Worm (Caenorhabditis elegans): ENCODE results near the gene T26H5.8.

The T26H5.8 gene

ce11 chrV:15432457-15432856, at the start of gene T26H5.8:
T26H5.8 (minus strand) TSS chrV:15432726.
- no peak for TF ChIP-seq dao-5 (tag; optimal IDR thresholded peaks at IDR 0.05)
- peak; percentile 34 for TF ChIP-seq W03F9.2 (tag; optimal IDR thresholded peaks at IDR 0.05)

DNA sequence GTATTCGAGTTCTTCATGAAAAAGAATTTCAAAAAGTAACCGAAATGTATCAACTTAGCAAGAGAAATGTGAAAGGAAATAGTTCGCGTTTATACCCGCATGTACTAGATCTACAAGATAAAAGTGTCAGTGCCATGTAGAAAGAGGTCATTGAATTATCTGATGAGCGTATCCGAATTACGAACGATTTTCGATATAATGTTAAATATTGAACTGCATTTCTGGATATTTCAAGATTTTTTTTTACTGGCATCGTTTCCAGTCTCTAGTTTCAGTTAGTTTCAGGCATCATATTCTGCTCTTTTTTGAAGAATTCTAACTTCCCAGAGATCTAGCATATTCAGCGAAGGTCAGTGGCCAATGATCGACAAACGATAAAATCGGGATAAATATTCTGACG, 48.8 kb upstream of the T26H5.8 start, which contains the start of gene nhr-150:
nhr-150 (minus strand) TSS at position 92 of the 400 bp plus-strand sequence.
- TF ChIP-seq W03F9.2 (tag; optimal IDR thresholded peaks at IDR 0.05): no peak

DNA sequence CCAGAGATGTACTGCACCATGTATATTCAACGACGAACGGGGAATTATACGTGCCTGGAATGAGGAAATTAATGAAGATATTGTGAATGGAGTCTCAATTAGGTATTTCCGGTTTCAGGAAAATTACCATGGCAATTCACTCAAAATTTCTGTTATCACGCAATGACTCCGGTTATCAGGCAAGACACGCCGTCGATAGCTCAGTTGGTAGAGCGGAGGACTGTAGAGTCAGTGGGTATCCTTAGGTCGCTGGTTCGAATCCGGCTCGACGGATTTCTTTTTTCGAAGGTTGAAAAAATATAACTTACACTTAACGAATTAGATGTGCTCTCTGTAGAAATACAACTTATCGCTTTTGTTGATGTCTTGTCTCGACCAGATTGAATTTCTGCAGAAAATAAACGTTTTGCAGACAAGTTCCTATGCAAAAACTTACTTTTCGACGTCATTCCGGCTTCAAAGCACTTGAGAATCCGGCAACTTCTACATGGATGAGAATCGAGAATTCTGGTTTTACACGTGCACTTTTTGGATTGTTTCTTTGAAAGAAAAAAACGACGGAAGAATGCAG, 48.1 kb upstream of the T26H5.8 start:
- TF ChIP-seq W03F9.2 (tag; optimal IDR thresholded peaks at IDR 0.05) (no peak), him-1 (tag; optimal IDR thresholded peaks at IDR 0.05) (no peak), dao-5 (tag; optimal IDR thresholded peaks at IDR 0.05) (no peak)

DNA sequence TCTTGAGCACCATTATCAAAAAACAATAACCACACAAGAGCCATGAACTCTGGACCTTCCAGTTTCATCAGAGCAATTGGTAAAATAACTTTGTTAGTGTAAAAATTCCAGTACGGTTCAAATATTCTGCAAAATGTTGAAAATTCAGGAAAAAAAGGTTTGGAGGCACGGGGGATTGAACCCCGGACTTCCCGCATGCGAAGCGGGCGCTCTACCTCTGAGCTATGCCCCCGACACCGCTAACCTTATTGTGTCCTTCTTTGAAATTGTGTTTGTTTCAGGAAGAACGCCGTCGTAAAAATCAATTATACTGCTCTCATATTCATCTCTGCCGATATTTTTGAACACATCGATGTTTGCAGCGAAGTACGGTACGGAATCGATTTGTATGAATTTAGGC, 47.3 kb upstream of the T26H5.8 start:
- no peak for TF ChIP-seq dao-5 (tag; optimal IDR thresholded peaks at IDR 0.05)
- no peak for TF ChIP-seq him-1 (tag; optimal IDR thresholded peaks at IDR 0.05)
- no peak for TF ChIP-seq W03F9.2 (tag; optimal IDR thresholded peaks at IDR 0.05)

ce11 chrV:15479107-15479506, 46.6 kb upstream of the T26H5.8 start:
- no peak for TF ChIP-seq W03F9.2 (tag; optimal IDR thresholded peaks at IDR 0.05)
- no peak for TF ChIP-seq him-1 (tag; optimal IDR thresholded peaks at IDR 0.05)
- no peak for TF ChIP-seq dao-5 (tag; optimal IDR thresholded peaks at IDR 0.05)

DNA sequence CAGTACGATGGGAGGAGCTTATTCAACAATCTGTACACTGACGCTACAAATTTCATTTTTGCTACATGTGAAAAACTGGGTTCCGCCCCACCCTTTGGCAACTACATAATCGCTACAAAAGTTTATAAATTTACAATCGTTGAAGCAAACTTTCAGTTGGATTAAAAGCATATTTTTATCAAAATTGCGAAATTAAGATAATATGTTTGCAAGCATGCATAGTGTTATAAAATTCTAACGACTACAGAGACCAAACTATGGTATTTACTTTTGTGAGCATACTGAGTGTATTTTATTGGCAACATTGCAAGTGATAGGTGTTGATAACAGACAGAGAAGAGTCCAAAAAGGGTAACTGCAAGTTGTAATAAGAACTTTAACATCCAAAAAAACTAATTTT, 46.1 kb upstream of the T26H5.8 start, which contains the start of gene C06B8.2:
C06B8.2 (minus strand) TSS at position 153 of the 400 bp plus-strand sequence.
- TF ChIP-seq W03F9.2 (tag; optimal IDR thresholded peaks at IDR 0.05) (no peak), him-1 (tag; optimal IDR thresholded peaks at IDR 0.05) (no peak), dao-5 (tag; optimal IDR thresholded peaks at IDR 0.05) (no peak)

DNA sequence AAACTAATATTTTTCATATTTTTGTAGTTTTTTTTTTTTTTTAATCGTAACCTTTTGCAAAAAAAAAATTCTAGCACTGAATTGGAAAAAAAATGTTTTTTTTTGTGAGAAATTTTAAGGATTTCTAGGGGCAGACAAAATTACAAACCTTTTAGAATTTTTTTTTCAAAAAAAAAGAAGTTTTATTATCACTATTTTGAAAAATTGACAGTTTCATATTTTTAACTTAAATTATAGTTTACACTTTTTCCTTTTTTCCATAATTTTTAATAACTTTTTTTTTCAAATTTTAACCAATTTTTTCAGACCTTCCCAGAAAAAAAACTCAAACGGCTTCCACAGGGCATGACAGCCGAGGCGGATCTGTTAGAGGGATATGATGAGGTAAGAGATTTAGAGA, 38.5 kb upstream of the T26H5.8 start, which contains the start of gene dpf-1:
dpf-1 (plus strand) TSS at position 301 of the 400 bp plus-strand sequence.
- no peak for TF ChIP-seq W03F9.2 (tag; optimal IDR thresholded peaks at IDR 0.05)
- no peak for TF ChIP-seq dao-5 (tag; optimal IDR thresholded peaks at IDR 0.05)
- no peak for TF ChIP-seq him-1 (tag; optimal IDR thresholded peaks at IDR 0.05)

DNA sequence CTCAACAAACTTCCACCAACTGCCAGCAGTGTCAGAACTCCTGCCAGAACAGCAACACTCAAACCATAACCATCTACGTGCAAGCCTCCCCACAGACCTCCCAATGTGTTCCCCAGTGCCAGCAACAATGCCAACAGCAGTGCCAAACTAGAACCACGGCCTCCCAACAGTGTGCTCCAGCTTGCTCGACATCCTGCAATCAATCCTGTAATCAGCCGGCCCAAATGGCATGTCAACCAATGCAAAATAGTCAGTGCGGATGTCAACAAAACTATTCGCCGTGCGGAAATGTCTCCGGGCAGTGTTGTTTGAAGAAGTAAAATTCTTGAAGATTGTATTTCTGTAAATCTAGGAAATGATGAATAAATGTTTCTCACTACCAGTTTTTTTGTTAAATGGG, 34.2 kb upstream of the T26H5.8 start:
- TF ChIP-seq W03F9.2 (tag; optimal IDR thresholded peaks at IDR 0.05) (no peak), him-1 (tag; optimal IDR thresholded peaks at IDR 0.05) (no peak), dao-5 (tag; optimal IDR thresholded peaks at IDR 0.05) (no peak)

DNA sequence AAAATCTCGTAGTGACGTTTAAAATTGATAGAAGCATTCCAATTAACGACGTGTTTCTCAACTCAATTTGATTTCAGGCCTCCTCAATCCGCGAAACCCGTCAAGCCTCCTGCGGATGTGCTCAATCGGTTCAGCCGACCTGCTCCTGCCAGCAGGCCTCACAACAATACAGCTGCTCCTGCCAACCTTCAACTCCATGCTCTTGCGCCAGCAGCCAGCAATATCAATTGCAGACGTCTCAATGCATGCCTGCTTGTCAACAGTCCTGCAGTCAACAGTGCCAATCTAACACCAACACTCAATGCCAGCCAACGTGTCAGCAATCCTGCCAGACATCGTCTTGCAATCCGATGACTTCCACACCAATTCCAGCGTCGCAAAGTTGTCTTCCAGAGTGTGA, 33.5 kb upstream of the T26H5.8 start:
- TF ChIP-seq dao-5 (tag; optimal IDR thresholded peaks at IDR 0.05): no peak

- peak; percentile 92 for TF ChIP-seq him-1 (tag; optimal IDR thresholded peaks at IDR 0.05)
- TF ChIP-seq W03F9.2 (tag; optimal IDR thresholded peaks at IDR 0.05): peak; percentile 71
- peak; percentile 87 for TF ChIP-seq dao-5 (tag; optimal IDR thresholded peaks at IDR 0.05)
These were observed 32.7 kb upstream of the T26H5.8 start, which contains the start of gene pqn-71 for ce11 chrV:15465032-15465727. pqn-71 (plus strand) TSS chrV:15465677.

DNA sequence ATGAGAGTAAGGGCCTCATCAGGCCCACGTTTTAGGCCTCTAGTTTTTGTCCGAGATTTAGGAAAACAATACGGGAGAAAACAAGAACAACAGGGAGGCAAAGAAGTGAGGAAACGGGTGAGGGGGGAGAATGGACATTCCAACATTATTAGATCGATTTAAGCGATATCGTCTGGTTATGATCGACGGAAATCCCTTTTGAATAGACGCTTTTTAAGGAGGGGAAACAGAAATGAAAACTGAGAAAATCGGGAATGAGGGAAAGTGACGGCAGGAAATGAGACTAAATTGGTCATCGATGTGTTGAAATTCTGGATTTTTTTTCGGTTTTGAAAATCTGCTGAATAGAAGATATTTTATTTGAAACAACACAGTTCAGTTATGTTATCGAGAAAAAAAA, 31.9 kb upstream of the T26H5.8 start, which contains the start of gene rocf-1:
rocf-1 (minus strand) TSS at position 101 of the 400 bp plus-strand sequence.
- TF ChIP-seq him-1 (tag; optimal IDR thresholded peaks at IDR 0.05) (no peak), W03F9.2 (tag; optimal IDR thresholded peaks at IDR 0.05) (no peak), dao-5 (tag; optimal IDR thresholded peaks at IDR 0.05) (no peak)

- no peak for TF ChIP-seq dao-5 (tag; optimal IDR thresholded peaks at IDR 0.05)
- no peak for TF ChIP-seq W03F9.2 (tag; optimal IDR thresholded peaks at IDR 0.05)
- TF ChIP-seq him-1 (tag; optimal IDR thresholded peaks at IDR 0.05): no peak
These were observed 26.6 kb upstream of the T26H5.8 start, which contains the start of gene str-71 for ce11 chrV:15459088-15459487. str-71 (minus strand) TSS chrV:15459188.

DNA sequence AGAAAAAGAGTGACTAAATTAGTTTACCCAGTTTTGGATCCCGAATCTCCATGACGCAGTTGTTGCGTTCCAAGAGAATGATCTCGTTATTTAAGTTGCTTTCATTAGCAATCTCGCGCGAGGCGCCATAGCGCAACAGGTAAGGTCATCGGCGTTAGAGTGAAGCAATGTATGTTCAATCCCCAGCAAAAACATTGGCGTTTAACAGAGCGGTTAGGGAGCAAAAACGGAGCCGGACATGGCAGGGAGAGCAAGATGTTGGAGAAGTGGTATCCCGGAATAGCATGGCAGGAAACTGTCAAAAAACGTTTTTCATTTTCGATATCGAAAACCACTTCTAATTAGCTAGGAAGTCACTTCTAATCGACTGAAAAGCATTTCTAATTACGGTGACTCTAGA, 21.8 kb upstream of the T26H5.8 start:
- no peak for TF ChIP-seq W03F9.2 (tag; optimal IDR thresholded peaks at IDR 0.05)
- TF ChIP-seq him-1 (tag; optimal IDR thresholded peaks at IDR 0.05): no peak
- TF ChIP-seq dao-5 (tag; optimal IDR thresholded peaks at IDR 0.05): no peak

DNA sequence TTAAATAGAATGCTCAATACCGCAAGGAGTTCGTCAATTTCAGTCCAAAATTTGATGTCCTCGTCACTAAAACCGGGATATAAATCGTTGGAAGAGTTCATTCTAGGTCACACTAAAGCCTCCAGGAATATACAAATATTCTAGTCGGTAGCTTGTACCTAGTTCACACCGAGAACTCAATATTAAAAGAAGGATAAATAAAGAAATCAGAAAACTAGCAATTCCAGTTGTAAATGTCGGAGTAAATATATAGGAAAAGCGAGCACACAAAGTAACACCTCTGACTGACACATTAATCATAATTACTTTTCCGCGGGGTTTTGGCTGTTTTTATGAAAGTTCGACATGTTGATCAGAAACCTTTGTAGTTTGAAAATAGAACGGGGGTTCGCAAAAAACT, 18.9 kb upstream of the T26H5.8 start, which contains the start of gene srw-33:
srw-33 (minus strand) TSS at position 101 of the 400 bp plus-strand sequence.
- TF ChIP-seq him-1 (tag; optimal IDR thresholded peaks at IDR 0.05) (no peak), W03F9.2 (tag; optimal IDR thresholded peaks at IDR 0.05) (no peak), dao-5 (tag; optimal IDR thresholded peaks at IDR 0.05) (no peak)

All from whole organism, L4/young adult.